Fruit fly (Drosophila melanogaster) whole organism, embryonic: ENCODE results near the gene mRpL55.

Source experiments
- Bgb ChIP-seq: fragments of 200-800 bp; sonication (Bioruptor generic); IDR thresholded peaks from 2 replicates; pipeline ENCODE4 v1.3.6; 2022; ENCODE audit warnings: missing biosample characterization, missing genetic modification characterization; ENCODE audit not compliant: partially characterized antibody
- CG10267 ChIP-seq: fragments of 200-800 bp; sonication (Bioruptor generic); optimal IDR thresholded peaks from 2 replicates; lab custom pipeline; 2018; ENCODE audit warnings: missing biosample characterization, mild to moderate bottlenecking, missing genetic modification characterization, moderate library complexity
- CG11456 ChIP-seq: fragments of 200-800 bp; sonication (Bioruptor generic); IDR thresholded peaks from 3 replicates; pipeline ENCODE4 v1.3.6; 2022; ENCODE audit warnings: missing biosample characterization, missing genetic modification characterization
- CG11504 ChIP-seq: fragments of 200-800 bp; sonication (Bioruptor generic); optimal IDR thresholded peaks from 3 replicates; lab custom pipeline; 2019; ENCODE audit warnings: missing biosample characterization, mild to moderate bottlenecking, missing genetic modification characterization, moderate library complexity
- CG12391 ChIP-seq: fragments of 200-800 bp; sonication (Bioruptor generic); optimal IDR thresholded peaks from 3 replicates; lab custom pipeline; 2018; ENCODE audit warnings: missing biosample characterization, mild to moderate bottlenecking, missing genetic modification characterization, moderate library complexity
- CG12659 ChIP-seq: fragments of 200-800 bp; sonication (Bioruptor generic); optimal IDR thresholded peaks from 3 replicates; lab custom pipeline; 2017; ENCODE audit warnings: mild to moderate bottlenecking, missing biosample characterization, missing genetic modification reagents, missing genetic modification characterization
- CG12769 ChIP-seq: fragments of 200-800 bp; sonication (Bioruptor generic); optimal IDR thresholded peaks from 2 replicates; lab custom pipeline; 2019; ENCODE audit warnings: missing biosample characterization, mild to moderate bottlenecking, missing genetic modification characterization, moderate library complexity
- CG1603 ChIP-seq: fragments of 200-800 bp; sonication (Bioruptor generic); optimal IDR thresholded peaks from 2 replicates; lab custom pipeline; 2019; ENCODE audit warnings: missing biosample characterization, mild to moderate bottlenecking, missing genetic modification characterization, moderate library complexity
- CG2889 ChIP-seq: fragments of 200-800 bp; sonication (Bioruptor generic); IDR thresholded peaks from 3 replicates; pipeline ENCODE4 v1.3.6; 2022; ENCODE audit warnings: missing biosample characterization, missing genetic modification characterization
- CG3281 ChIP-seq: fragments of 200-800 bp; sonication (Bioruptor generic); optimal IDR thresholded peaks from 3 replicates; lab custom pipeline; 2017; ENCODE audit warnings: missing biosample characterization, mild to moderate bottlenecking, missing genetic modification characterization
- CG34224 ChIP-seq: fragments of 200-800 bp; sonication (Bioruptor generic); IDR thresholded peaks from 3 replicates; pipeline ENCODE4 v1.3.6; 2022; ENCODE audit warnings: missing biosample characterization, missing genetic modification characterization; ENCODE audit not compliant: partially characterized antibody
- CG34422 ChIP-seq: fragments of 200-800 bp; sonication (Bioruptor generic); IDR thresholded peaks from 3 replicates; pipeline ENCODE4 v1.3.6; 2022; ENCODE audit warnings: missing biosample characterization, missing genetic modification characterization
- CG4328 ChIP-seq: fragments of 200-800 bp; sonication (Bioruptor generic); optimal IDR thresholded peaks from 3 replicates; lab custom pipeline; 2017; ENCODE audit warnings: missing biosample characterization, missing genetic modification reagents, missing genetic modification characterization
- CG7372 ChIP-seq: fragments of 200-800 bp; sonication (Bioruptor generic); IDR thresholded peaks from 2 replicates; pipeline ENCODE4 v1.3.6; 2022; ENCODE audit warnings: missing biosample characterization, missing genetic modification characterization
- CG7928 ChIP-seq: fragments of 200-800 bp; sonication (Bioruptor generic); optimal IDR thresholded peaks from 2 replicates; lab custom pipeline; 2017; ENCODE audit warnings: missing biosample characterization, mild to moderate bottlenecking, missing genetic modification characterization
- CG9797 ChIP-seq: fragments of 200-800 bp; sonication (Bioruptor generic); optimal IDR thresholded peaks from 3 replicates; lab custom pipeline; 2018; ENCODE audit warnings: missing biosample characterization, mild to moderate bottlenecking, missing genetic modification characterization
- Dp ChIP-seq: fragments of 200-800 bp; sonication (Bioruptor generic); optimal IDR thresholded peaks from 2 replicates; lab custom pipeline; 2018; ENCODE audit warnings: missing biosample characterization, mild to moderate bottlenecking, missing genetic modification characterization, moderate library complexity
- Dref ChIP-seq: fragments of 200-800 bp; sonication (Bioruptor generic); IDR thresholded peaks from 2 replicates; pipeline ENCODE4 v1.3.6; 2022; ENCODE audit warnings: missing biosample characterization, missing genetic modification characterization
- E2f2 ChIP-seq: fragments of 200-800 bp; sonication (Bioruptor generic); IDR thresholded peaks from 2 replicates; pipeline ENCODE4 v1.3.6; 2022; ENCODE audit warnings: missing biosample characterization, missing genetic modification characterization
- Elba2 ChIP-seq: fragments of 200-800 bp; sonication (Bioruptor generic); optimal IDR thresholded peaks from 3 replicates; lab custom pipeline; 2016; ENCODE audit warnings: missing biosample characterization, missing genetic modification characterization
- Ets97D ChIP-seq: fragments of 200-800 bp; sonication (Bioruptor generic); optimal IDR thresholded peaks from 3 replicates; lab custom pipeline; 2016; ENCODE audit warnings: missing biosample characterization, missing genetic modification characterization
- Jarid2 ChIP-seq: fragments of 200-800 bp; sonication (Bioruptor generic); optimal IDR thresholded peaks from 3 replicates; lab custom pipeline; 2017; ENCODE audit warnings: mild to moderate bottlenecking, missing biosample characterization, missing genetic modification reagents, missing genetic modification characterization
- Lhr ChIP-seq: fragments of 200-800 bp; sonication (Bioruptor generic); optimal IDR thresholded peaks from 3 replicates; lab custom pipeline; 2017; ENCODE audit warnings: mild to moderate bottlenecking, missing biosample characterization, missing genetic modification reagents, missing genetic modification characterization
- MBD-R2 ChIP-seq: fragments of 200-800 bp; sonication (Bioruptor generic); IDR thresholded peaks from 2 replicates; pipeline ENCODE4 v1.3.6; 2022; ENCODE audit warnings: missing biosample characterization, missing genetic modification characterization
- MESR4 ChIP-seq: fragments of 200-800 bp; sonication (Bioruptor generic); optimal IDR thresholded peaks from 2 replicates; lab custom pipeline; 2018; ENCODE audit warnings: missing biosample characterization, mild to moderate bottlenecking, missing genetic modification characterization, moderate library complexity
- Ptx1 ChIP-seq: fragments of 200-800 bp; sonication (Bioruptor generic); IDR thresholded peaks from 2 replicates; pipeline ENCODE4 v1.3.6; 2022; ENCODE audit warnings: missing biosample characterization, missing genetic modification characterization
- Rfx ChIP-seq: fragments of 200-800 bp; sonication (Bioruptor generic); IDR thresholded peaks from 2 replicates; pipeline ENCODE4 v1.3.6; 2022; ENCODE audit warnings: missing biosample characterization, missing genetic modification characterization
- Sin3A ChIP-seq: fragments of >200 bp; optimal IDR thresholded peaks from 2 replicates; lab custom pipeline; 2018
- Sry-δ ChIP-seq: fragments of 200-800 bp; sonication (Bioruptor generic); optimal IDR thresholded peaks from 2 replicates; lab custom pipeline; 2016; ENCODE audit warnings: missing biosample characterization, missing genetic modification characterization
- Usf ChIP-seq: fragments of 200-800 bp; sonication (Bioruptor generic); optimal IDR thresholded peaks from 2 replicates; lab custom pipeline; 2017; ENCODE audit warnings: missing genotype, missing biosample characterization, missing genetic modification characterization
- Vsx1 ChIP-seq: fragments of 200-800 bp; sonication (Bioruptor generic); optimal IDR thresholded peaks from 2 replicates; lab custom pipeline; 2017; ENCODE audit warnings: missing biosample characterization, mild to moderate bottlenecking, missing genetic modification characterization, missing genetic modification reagents
- YL-1 ChIP-seq: fragments of 200-800 bp; sonication (Bioruptor generic); optimal IDR thresholded peaks from 3 replicates; lab custom pipeline; 2017; ENCODE audit warnings: missing biosample characterization, mild to moderate bottlenecking, missing genetic modification characterization
- ac ChIP-seq: fragments of 200-800 bp; sonication (Bioruptor generic); optimal IDR thresholded peaks from 3 replicates; lab custom pipeline; 2017; ENCODE audit warnings: missing biosample characterization, mild to moderate bottlenecking, missing genetic modification characterization
- amos ChIP-seq: fragments of 200-800 bp; sonication (Bioruptor generic); IDR thresholded peaks from 2 replicates; pipeline ENCODE4 v1.3.6; 2022; ENCODE audit warnings: missing biosample characterization, missing genetic modification characterization; ENCODE audit not compliant: partially characterized antibody
- az2 ChIP-seq: fragments of 200-800 bp; sonication (Bioruptor generic); optimal IDR thresholded peaks from 3 replicates; lab custom pipeline; 2016; ENCODE audit warnings: missing biosample characterization, missing genetic modification characterization
- ci ChIP-seq: fragments of 200-800 bp; sonication (Bioruptor generic); IDR thresholded peaks from 3 replicates; pipeline ENCODE4 v1.3.6; 2022; ENCODE audit warnings: missing biosample characterization, missing genetic modification characterization
- crp ChIP-seq, 2 experiments: fragments of 200-800 bp; sonication (Bioruptor generic); optimal IDR thresholded peaks; 2 replicates in 1 of 2; 3 replicates in 1 of 2; lab custom pipeline; 2017; ENCODE audit warnings: missing biosample characterization in 2 of 2, missing genetic modification characterization in 2 of 2, mild to moderate bottlenecking in 1 of 2, moderate library complexity in 1 of 2
- cwo ChIP-seq: fragments of 200-800 bp; sonication (Bioruptor generic); optimal IDR thresholded peaks from 3 replicates; lab custom pipeline; 2017; ENCODE audit warnings: missing biosample characterization, missing genetic modification characterization, mild to moderate bottlenecking, moderate library complexity, missing genetic modification reagents
- dpn ChIP-seq, 2 experiments: fragments of 200-800 bp; sonication (Bioruptor generic); optimal IDR thresholded peaks; 3 replicates each; lab custom pipeline; 2016; ENCODE audit warnings: missing biosample characterization in 2 of 2, missing genetic modification characterization in 2 of 2
- emc ChIP-seq: fragments of 200-800 bp; sonication (Bioruptor generic); optimal IDR thresholded peaks from 2 replicates; lab custom pipeline; 2016; ENCODE audit warnings: missing biosample characterization, missing genetic modification characterization
- gfzf ChIP-seq: fragments of 200-800 bp; sonication (Bioruptor generic); optimal IDR thresholded peaks from 2 replicates; lab custom pipeline; 2016; ENCODE audit warnings: missing biosample characterization, mild to moderate bottlenecking, missing genetic modification characterization, moderate library complexity
- lilli ChIP-seq: fragments of 200-800 bp; sonication (Bioruptor generic); optimal IDR thresholded peaks from 3 replicates; lab custom pipeline; 2016; ENCODE audit warnings: missing biosample characterization, missing genetic modification characterization
- pzg ChIP-seq: fragments of 200-800 bp; sonication (Bioruptor generic); optimal IDR thresholded peaks from 3 replicates; lab custom pipeline; 2018; ENCODE audit warnings: missing biosample characterization, mild to moderate bottlenecking, missing genetic modification characterization, moderate library complexity
- salm ChIP-seq: fragments of 200-800 bp; sonication (Bioruptor generic); optimal IDR thresholded peaks from 2 replicates; lab custom pipeline; 2018; ENCODE audit warnings: missing biosample characterization, mild to moderate bottlenecking, missing genetic modification characterization
- sd ChIP-seq: fragments of 200-800 bp; sonication (Bioruptor generic); optimal IDR thresholded peaks from 3 replicates; lab custom pipeline; 2018; ENCODE audit warnings: missing biosample characterization, mild to moderate bottlenecking, missing genetic modification characterization, moderate library complexity
- slbo ChIP-seq: fragments of 200-800 bp; sonication (Bioruptor generic); IDR thresholded peaks from 2 replicates; pipeline ENCODE4 v1.3.6; 2022; ENCODE audit warnings: missing biosample characterization, missing genetic modification characterization
- tna ChIP-seq: fragments of 200-800 bp; sonication (Bioruptor generic); IDR thresholded peaks from 2 replicates; pipeline ENCODE4 v1.3.6; 2022; ENCODE audit warnings: missing biosample characterization, missing genetic modification characterization; ENCODE audit not compliant: partially characterized antibody
- trem ChIP-seq: fragments of 200-800 bp; optimal IDR thresholded peaks from 3 replicates; lab custom pipeline; 2019; ENCODE audit warnings: missing biosample characterization, mild to moderate bottlenecking, missing genetic modification characterization, moderate library complexity
- zf30C ChIP-seq: fragments of 200-800 bp; sonication (Bioruptor generic); optimal IDR thresholded peaks from 3 replicates; lab custom pipeline; 2018; ENCODE audit warnings: missing biosample characterization, mild to moderate bottlenecking, missing genetic modification characterization

Gene mRpL55

dm6 chr3R:19094799-19095418 lies at the start of gene mRpL55, which contains the start of gene ATPsynD:
TSS of gene mRpL55 (minus strand) at chr3R:19094905.
TSS of gene ATPsynD (plus strand) at chr3R:19095000.
- TF ChIP-seq CG34224 (GFP tag; lab: Robert Waterston, UW) (peak; percentile 7; the same call in 1 of the 3 replicates), az2 (no peak), emc (no peak), CG7928 (GFP tag; lab: Kevin White, UChicago) (peak; percentile 88), ci (GFP tag; lab: Robert Waterston, UW) (peak; percentile 66; the same call in 2 of the 3 replicates), CG9797 (GFP tag; lab: Kevin White, UChicago) (peak; percentile 74), CG11456 (no peak), salm (tag; lab: Kevin White, UChicago) (peak; percentile 1), CG4328 (GFP tag; lab: Kevin White, UChicago) (no peak), Lhr (peak; percentile 38), sd (tag; lab: Kevin White, UChicago) (peak; percentile 49), tna (no peak), Dref (GFP tag; lab: Robert Waterston, UW) (peak; percentile 56), Elba2 (GFP tag; lab: Kevin White, UChicago) (peak; percentile 63), slbo (GFP tag; lab: Robert Waterston, UW) (peak; percentile 36; the same call in 1 of the 2 replicates), Bgb (peak; percentile 8; the same call in 1 of the 2 replicates), E2f2 (peak; percentile 36; the same call in 1 of the 2 replicates), ac (GFP tag; lab: Kevin White, UChicago) (no peak), Sry-δ (GFP tag; lab: Kevin White, UChicago) (peak; percentile 10), Dp (GFP tag; lab: Kevin White, UChicago) (peak; percentile 38), Rfx (GFP tag; lab: Robert Waterston, UW) (peak; percentile 38), Sin3A (lab: Kevin White, UChicago) (no peak), Ets97D (GFP tag; lab: Kevin White, UChicago) (peak; percentile 61), Ptx1 (GFP tag; lab: Robert Waterston, UW) (no peak), YL-1 (GFP tag; lab: Kevin White, UChicago) (peak; percentile 89), CG12769 (tag; lab: Kevin White, UChicago) (peak; percentile 4), Usf (GFP tag; lab: Kevin White, UChicago) (no peak), zf30C (GFP tag; lab: Kevin White, UChicago) (no peak), cwo (no peak), CG11504 (peak; percentile 38), CG3281 (GFP tag; lab: Kevin White, UChicago) (peak; percentile 9), CG1603 (peak; percentile 64), CG12391 (peak; percentile 17), CG2889 (GFP tag; lab: Robert Waterston, UW) (no peak), CG7372 (GFP tag; lab: Robert Waterston, UW) (no peak), CG34422 (GFP tag; lab: Robert Waterston, UW) (peak; percentile 44; the same call in 1 of the 3 replicates), Vsx1 (GFP tag; lab: Kevin White, UChicago) (peak; percentile 56), Jarid2 (GFP tag; lab: Kevin White, UChicago) (peak; percentile 6), trem (tag; lab: Kevin White, UChicago) (peak; percentile 14), pzg (peak; percentile 92), dpn (GFP tag; optimal IDR thresholded peaks at IDR 0.05; lab: Kevin White, UChicago) (peak in 1 of 2 experiments; percentile 14), MBD-R2 (GFP tag; lab: Robert Waterston, UW) (peak; percentile 82), amos (GFP tag; lab: Robert Waterston, UW) (peak; percentile 35; the same call in 1 of the 2 replicates), CG10267 (tag; lab: Kevin White, UChicago) (peak; percentile 46), crp (GFP tag; optimal IDR thresholded peaks at IDR 0.05; lab: Kevin White, UChicago) (peak; percentile 27 to 90), CG12659 (GFP tag; lab: Kevin White, UChicago) (peak; percentile 53), MESR4 (GFP tag; lab: Kevin White, UChicago) (peak; percentile 87), gfzf (peak; percentile 96), lilli (GFP tag; lab: Kevin White, UChicago) (no peak)
